Worm (Caenorhabditis elegans): ENCODE results near the gene srj-10.

DNA sequence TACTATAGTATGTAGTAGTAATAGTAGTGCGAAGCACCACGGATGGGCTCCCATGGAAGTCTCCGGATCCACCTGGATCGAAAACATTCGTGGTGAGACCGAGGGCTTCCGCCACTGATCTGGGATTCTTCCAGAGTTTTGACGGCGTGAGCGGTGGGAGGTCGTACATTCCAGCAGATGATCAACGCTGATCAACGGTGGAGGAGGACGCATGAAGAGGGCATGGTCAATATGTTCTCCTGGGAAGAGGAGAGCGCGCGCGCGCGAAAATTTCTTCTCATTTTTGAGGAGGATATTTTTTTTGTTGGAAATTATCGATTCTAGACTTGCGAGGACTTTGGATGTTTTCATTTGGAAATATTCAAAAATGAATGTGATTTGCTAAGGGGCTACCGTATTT is 40.3 kb downstream of the srj-10 start:
- TF ChIP-seq ces-1 (GFP tag; optimal IDR thresholded peaks at IDR 0.05) (no peak), lin-13 (tag; optimal IDR thresholded peaks at IDR 0.05) (no peak), elt-1 (tag; optimal IDR thresholded peaks at IDR 0.05; ENCODE audit: borderline replicate concordance, insufficient read depth) (no peak), flh-1 (GFP tag; optimal IDR thresholded peaks at IDR 0.05) (no peak), ztf-11 (tag; optimal IDR thresholded peaks at IDR 0.05) (no peak), blmp-1 (tag; optimal IDR thresholded peaks at IDR 0.05) (no peak), nhr-237 (tag; optimal IDR thresholded peaks at IDR 0.05) (no peak), unc-62 (GFP tag; optimal IDR thresholded peaks at IDR 0.05) (no peak)
